Fruit fly (Drosophila melanogaster) whole organism, adult: Measurements from ENCODE around the gene gb.

Source experiments
- CG11617 ChIP-seq: fragments of 200-800 bp; sonication (Bioruptor generic); optimal IDR thresholded peaks from 2 replicates; lab custom pipeline; 2017; ENCODE audit warnings: mild to moderate bottlenecking, missing biosample characterization, missing genetic modification reagents, missing genetic modification characterization
- CG12768 ChIP-seq: fragments of 200-800 bp; sonication (Bioruptor generic); optimal IDR thresholded peaks from 2 replicates; lab custom pipeline; 2017; ENCODE audit warnings: missing biosample characterization, missing genetic modification characterization, mild to moderate bottlenecking, moderate library complexity, missing genetic modification reagents
- CG14711 ChIP-seq: fragments of 200-800 bp; sonication (Bioruptor generic); optimal IDR thresholded peaks from 2 replicates; lab custom pipeline; 2018; ENCODE audit warnings: missing biosample characterization, mild to moderate bottlenecking, missing genetic modification characterization, moderate library complexity
- CG1620 ChIP-seq: fragments of 200-800 bp; sonication (Bioruptor generic); optimal IDR thresholded peaks from 2 replicates; lab custom pipeline; 2016; ENCODE audit warnings: missing biosample characterization, missing genetic modification characterization
- CG33017 ChIP-seq: fragments of 200-800 bp; sonication (Bioruptor generic); optimal IDR thresholded peaks from 2 replicates; lab custom pipeline; 2018; ENCODE audit warnings: missing biosample characterization, mild to moderate bottlenecking, missing genetic modification characterization, moderate library complexity
- CG5204 ChIP-seq: fragments of 200-800 bp; sonication (Bioruptor generic); optimal IDR thresholded peaks from 2 replicates; lab custom pipeline; 2016; ENCODE audit warnings: missing biosample characterization, missing genetic modification characterization
- CG7045 ChIP-seq: fragments of 200-800 bp; sonication (Bioruptor generic); optimal IDR thresholded peaks from 2 replicates; lab custom pipeline; 2017; ENCODE audit warnings: missing biosample characterization, mild to moderate bottlenecking, missing genetic modification characterization
- CG7101 ChIP-seq: fragments of 200-800 bp; sonication (Bioruptor generic); optimal IDR thresholded peaks from 2 replicates; lab custom pipeline; 2018; ENCODE audit warnings: missing biosample characterization, mild to moderate bottlenecking, missing genetic modification characterization, moderate library complexity
- Clk ChIP-seq: fragments of 200-800 bp; sonication (Bioruptor generic); optimal IDR thresholded peaks from 2 replicates; lab custom pipeline; 2017; ENCODE audit warnings: missing biosample characterization, missing genetic modification characterization
- Crg-1 ChIP-seq: fragments of 200-800 bp; sonication (Bioruptor generic); optimal IDR thresholded peaks from 2 replicates; lab custom pipeline; 2016; ENCODE audit warnings: missing biosample characterization, missing genetic modification characterization
- Hr96 ChIP-seq: fragments of 200-800 bp; sonication (Bioruptor generic); optimal IDR thresholded peaks from 2 replicates; lab custom pipeline; 2016; ENCODE audit warnings: missing biosample characterization, missing genetic modification characterization
- Mnt ChIP-seq: fragments of 200-800 bp; sonication (Bioruptor generic); optimal IDR thresholded peaks from 2 replicates; lab custom pipeline; 2016; ENCODE audit warnings: missing biosample characterization, mild to moderate bottlenecking, missing genetic modification characterization
- bab1 ChIP-seq: fragments of 200-800 bp; sonication (Bioruptor generic); optimal IDR thresholded peaks from 3 replicates; lab custom pipeline; 2019; ENCODE audit warnings: missing biosample characterization, mild to moderate bottlenecking, missing genetic modification characterization, moderate library complexity
- cic ChIP-seq: fragments of 200-800 bp; sonication (Bioruptor generic); optimal IDR thresholded peaks from 2 replicates; lab custom pipeline; 2017; ENCODE audit warnings: missing biosample characterization, mild to moderate bottlenecking, missing genetic modification characterization, moderate library complexity
- cnc ChIP-seq, 2 experiments: fragments of >200 bp; optimal IDR thresholded peaks; 2 replicates each; lab custom pipeline; 2017
- kay ChIP-seq: fragments of 200-800 bp; sonication (Bioruptor generic); peaks from one replicate; lab custom pipeline; 2016; ENCODE audit warnings: missing biosample characterization, missing genetic modification characterization, borderline replicate concordance
- ovo ChIP-seq: fragments of 200-800 bp; sonication (Bioruptor generic); optimal IDR thresholded peaks from 2 replicates; lab custom pipeline; 2016; ENCODE audit warnings: missing biosample characterization, missing genetic modification characterization
- pad ChIP-seq: fragments of 200-800 bp; sonication (Bioruptor generic); optimal IDR thresholded peaks from 3 replicates; lab custom pipeline; 2017; ENCODE audit warnings: missing biosample characterization, missing genetic modification characterization, mild to moderate bottlenecking, moderate library complexity, missing genetic modification reagents
- tj ChIP-seq: fragments of 200-800 bp; sonication (Bioruptor generic); optimal IDR thresholded peaks from 3 replicates; lab custom pipeline; 2017; ENCODE audit warnings: missing biosample characterization, mild to moderate bottlenecking, missing genetic modification characterization, moderate library complexity
- toe ChIP-seq: fragments of 200-800 bp; sonication (Bioruptor generic); optimal IDR thresholded peaks from 2 replicates; lab custom pipeline; 2016; ENCODE audit warnings: missing biosample characterization, missing genetic modification characterization

gb gene

dm6 chr3R:27134728-27135361 lies 22.8 kb upstream of the gb start:
- TF ChIP-seq Hr96 (GFP tag; lab: Kevin White, UChicago) (no peak), ovo (GFP tag; lab: Kevin White, UChicago) (no peak)

DNA sequence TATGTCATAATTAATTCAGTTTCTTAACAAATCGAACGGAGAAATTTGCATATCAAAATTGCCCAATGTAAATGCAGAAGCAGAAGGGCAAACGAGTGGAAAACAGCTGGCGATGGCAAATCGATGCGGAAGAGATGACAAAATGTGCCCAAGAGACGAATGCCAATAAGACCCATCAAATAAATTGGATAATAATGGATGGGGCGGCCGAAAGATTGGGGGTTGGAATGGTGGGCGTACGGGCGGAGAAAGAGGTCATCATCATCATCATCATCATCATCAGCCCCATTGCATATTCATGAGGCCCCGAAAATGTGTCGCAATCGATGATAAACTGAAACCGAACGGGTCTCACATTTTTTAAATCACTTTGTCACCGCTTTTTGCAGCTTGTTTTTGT lies 21.9 kb upstream of the gb start:
- TF ChIP-seq pad (GFP tag; lab: Kevin White, UChicago) (no peak), Crg-1 (GFP tag; lab: Kevin White, UChicago) (no peak), CG7101 (tag; lab: Kevin White, UChicago) (no peak), tj (GFP tag; lab: Kevin White, UChicago) (no peak)

- TF ChIP-seq cic (GFP tag; lab: Kevin White, UChicago) (peak; percentile 20), kay (peak; percentile 56), Mnt (no peak), CG5204 (GFP tag; lab: Kevin White, UChicago) (no peak), toe (no peak), CG14711 (tag; lab: Kevin White, UChicago) (peak; percentile 11), CG11617 (peak; percentile 12), pad (GFP tag; lab: Kevin White, UChicago) (no peak), Clk (GFP tag; lab: Kevin White, UChicago) (no peak), CG7045 (GFP tag; lab: Kevin White, UChicago) (peak; percentile 29), Crg-1 (GFP tag; lab: Kevin White, UChicago) (peak; percentile 63), bab1 (GFP tag; lab: Kevin White, UChicago) (no peak), ovo (GFP tag; lab: Kevin White, UChicago) (peak; percentile 44), Hr96 (GFP tag; lab: Kevin White, UChicago) (no peak), CG33017 (tag; lab: Kevin White, UChicago) (peak; percentile 6), CG1620 (GFP tag; lab: Kevin White, UChicago) (peak; percentile 40), CG12768 (GFP tag; lab: Kevin White, UChicago) (peak; percentile 39), CG7101 (tag; lab: Kevin White, UChicago) (peak; percentile 46), tj (GFP tag; lab: Kevin White, UChicago) (no peak), cnc (optimal IDR thresholded peaks at IDR 0.05; lab: Kevin White, UChicago) (no peak)
Observed at dm6 chr3R:27131408-27131807, 19.3 kb upstream of the gb start.

- TF ChIP-seq CG7045 (GFP tag; lab: Kevin White, UChicago) (no peak), kay (peak; percentile 47), tj (GFP tag; lab: Kevin White, UChicago) (peak; percentile 62), Mnt (no peak)
Observed at dm6 chr3R:27130551-27131161, 18.6 kb upstream of the gb start.

DNA sequence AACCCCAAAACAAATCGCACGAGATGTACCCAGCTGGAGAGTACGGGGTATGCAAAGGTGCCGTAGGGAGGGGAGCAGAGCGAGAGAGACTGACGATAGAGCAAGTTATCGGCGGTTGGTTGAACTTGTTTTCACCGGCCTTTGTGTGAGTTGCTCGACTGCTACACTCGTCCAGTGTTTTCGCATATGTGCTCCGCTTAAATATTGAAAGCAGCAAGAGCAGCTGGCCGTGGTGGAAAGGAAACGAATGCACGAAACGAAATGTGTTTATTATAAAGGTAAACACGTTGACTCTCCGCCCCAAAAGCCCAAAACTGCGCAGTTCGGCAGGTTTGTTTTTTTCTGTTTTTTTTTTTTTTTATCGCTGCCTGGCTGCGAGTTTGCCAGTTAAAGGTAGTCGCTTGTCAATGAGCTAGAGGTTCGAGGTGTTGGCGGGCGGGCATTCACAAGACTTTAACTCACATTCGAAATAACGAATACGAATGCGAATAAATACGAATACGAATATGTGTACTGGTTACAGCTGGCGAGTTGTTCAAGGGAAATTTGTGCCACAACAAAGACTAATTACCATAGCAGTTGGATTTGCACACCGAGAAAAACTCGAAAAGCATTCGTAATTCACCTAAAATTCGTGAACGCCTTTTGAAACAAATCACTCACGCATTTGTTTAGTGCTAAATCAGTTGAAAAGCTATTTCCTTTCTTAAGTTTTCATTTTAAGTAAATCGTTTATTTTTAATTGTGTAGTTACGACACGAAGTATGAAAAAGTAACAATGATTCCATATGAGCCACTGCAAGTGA lies 17.7 kb upstream of the gb start:
- TF ChIP-seq Mnt (peak; percentile 65), cic (GFP tag; lab: Kevin White, UChicago) (peak; percentile 47), cnc (optimal IDR thresholded peaks at IDR 0.05; lab: Kevin White, UChicago) (no peak), CG1620 (GFP tag; lab: Kevin White, UChicago) (no peak), CG5204 (GFP tag; lab: Kevin White, UChicago) (no peak), pad (GFP tag; lab: Kevin White, UChicago) (no peak), CG7101 (tag; lab: Kevin White, UChicago) (peak; percentile 7), CG11617 (peak; percentile 3), Clk (GFP tag; lab: Kevin White, UChicago) (no peak), CG7045 (GFP tag; lab: Kevin White, UChicago) (peak; percentile 19), tj (GFP tag; lab: Kevin White, UChicago) (peak; percentile 70), bab1 (GFP tag; lab: Kevin White, UChicago) (peak; percentile 37), Crg-1 (GFP tag; lab: Kevin White, UChicago) (peak; percentile 14), kay (no peak), CG33017 (tag; lab: Kevin White, UChicago) (peak; percentile 8), Hr96 (GFP tag; lab: Kevin White, UChicago) (peak; percentile 13), ovo (GFP tag; lab: Kevin White, UChicago) (no peak), toe (no peak), CG12768 (GFP tag; lab: Kevin White, UChicago) (peak; percentile 22), CG14711 (tag; lab: Kevin White, UChicago) (peak; percentile 36)

DNA sequence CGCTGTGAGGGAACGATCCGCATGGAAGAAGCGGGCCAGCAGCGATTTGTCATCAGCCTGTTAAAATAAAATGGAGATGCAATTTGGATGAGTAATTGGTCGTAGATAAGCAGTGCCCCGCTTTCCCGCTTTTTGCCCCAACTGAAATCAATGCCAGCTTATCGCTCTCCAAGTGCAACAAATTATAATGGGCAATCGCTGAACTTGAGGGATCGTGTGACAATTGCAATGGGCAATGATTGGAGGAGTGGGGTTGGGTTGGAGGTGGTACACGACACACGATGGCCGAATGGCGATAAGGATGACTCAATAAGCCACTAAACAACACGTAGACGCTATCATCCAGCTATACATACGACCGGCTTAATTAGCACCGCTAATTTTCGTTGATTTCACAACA lies 16.7 kb upstream of the gb start:
- TF ChIP-seq tj (GFP tag; lab: Kevin White, UChicago), result no peak
- TF ChIP-seq CG14711 (tag; lab: Kevin White, UChicago), result no peak
- TF ChIP-seq CG11617, result no peak
- TF ChIP-seq Mnt, result peak; percentile 44
